Fruit fly (Drosophila melanogaster): Measurements from ENCODE around the gene CG18170.

Gene CG18170

DNA sequence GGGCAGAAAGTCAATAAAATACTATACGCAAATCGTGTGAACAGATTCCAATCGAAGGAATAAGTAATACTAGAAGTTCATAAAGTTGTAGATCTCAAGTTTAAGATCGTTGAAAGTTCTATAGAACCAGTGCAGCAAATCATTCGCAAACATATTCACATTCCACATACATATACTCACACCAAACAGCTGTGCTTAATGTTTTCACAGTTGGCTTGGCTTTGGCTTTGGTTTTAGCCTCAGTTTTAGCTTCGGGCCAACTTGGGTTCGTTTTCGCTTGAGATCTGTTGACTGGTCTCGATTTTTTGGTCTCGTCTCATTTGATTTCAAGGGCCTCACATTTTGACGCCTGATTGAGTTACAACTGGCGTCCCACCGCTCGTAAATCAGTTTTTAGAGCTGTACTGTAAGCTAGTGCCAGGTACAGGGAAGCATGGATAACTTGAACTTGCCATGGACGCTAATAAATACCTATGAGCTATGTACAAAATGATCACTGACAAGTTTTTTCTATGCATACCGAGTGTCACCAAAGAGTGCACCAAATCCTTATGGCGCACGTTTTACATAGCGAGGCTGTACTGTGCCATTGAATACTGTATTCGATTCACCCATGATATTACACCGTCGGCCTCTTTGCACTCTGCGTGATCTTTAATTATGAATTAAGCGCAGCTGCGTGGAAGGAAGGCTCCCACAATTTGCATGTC is 15.5 kb upstream of the CG18170 start (continued):
- TF ChIP-seq H15 (GFP tag; IDR thresholded peaks at IDR 0.05) (peak; percentile 85), gem (tag; optimal IDR thresholded peaks at IDR 0.05) (peak; percentile 82), dpn (GFP tag; optimal IDR thresholded peaks at IDR 0.05) (peak; percentile 89), Fer2 (tag; optimal IDR thresholded peaks at IDR 0.05) (peak; percentile 61), CG8359 (GFP tag; optimal IDR thresholded peaks at IDR 0.05; ENCODE audit: borderline replicate concordance) (peak; percentile 46), Bteb2 (GFP tag; optimal IDR thresholded peaks at IDR 0.05) (peak; percentile 64), bbx (GFP tag; IDR thresholded peaks at IDR 0.05; ENCODE audit: partially characterized antibody) (no peak), sob (GFP tag; IDR thresholded peaks at IDR 0.05) (peak; percentile 91), CG3065 (GFP tag; optimal IDR thresholded peaks at IDR 0.05) (no peak), CG15514 (GFP tag; optimal IDR thresholded peaks at IDR 0.05) (peak; percentile 70), Hmx (GFP tag; optimal IDR thresholded peaks at IDR 0.05) (no peak), CG2712 (tag; optimal IDR thresholded peaks at IDR 0.05) (peak; percentile 67), Adf1 (GFP tag; IDR thresholded peaks at IDR 0.05) (peak; percentile 57), h (optimal IDR thresholded peaks at IDR 0.05) (no peak), inv (GFP tag; IDR thresholded peaks at IDR 0.05; ENCODE audit: partially characterized antibody) (no peak), tap (tag; optimal IDR thresholded peaks at IDR 0.05) (peak; percentile 78), CG10654 (GFP tag; optimal IDR thresholded peaks at IDR 0.05) (peak; percentile 79), CG3847 (GFP tag; IDR thresholded peaks at IDR 0.05) (peak; percentile 89), Jarid2 (GFP tag; optimal IDR thresholded peaks at IDR 0.05) (peak; percentile 38), cad (GFP tag; optimal IDR thresholded peaks at IDR 0.05) (no peak), CG17568 (GFP tag; optimal IDR thresholded peaks at IDR 0.05) (no peak), tna (GFP tag; IDR thresholded peaks at IDR 0.05; ENCODE audit: partially characterized antibody) (no peak), zf30C (GFP tag; optimal IDR thresholded peaks at IDR 0.05) (no peak), stc (GFP tag; IDR thresholded peaks at IDR 0.05) (peak; percentile 80), Mes4 (GFP tag; optimal IDR thresholded peaks at IDR 0.05) (peak; percentile 32), Six4 (GFP tag; optimal IDR thresholded peaks at IDR 0.05) (peak; percentile 79), CG17802 (tag; optimal IDR thresholded peaks at IDR 0.05) (peak; percentile 56), sisA (GFP tag; IDR thresholded peaks at IDR 0.05) (peak; percentile 93), MTF-1 (GFP tag; optimal IDR thresholded peaks at IDR 0.05; ENCODE audit: borderline replicate concordance) (peak; percentile 67), CG6791 (GFP tag; IDR thresholded peaks at IDR 0.05; ENCODE audit: partially characterized antibody) (no peak), btn (GFP tag; optimal IDR thresholded peaks at IDR 0.05) (peak; percentile 53), tup (GFP tag; optimal IDR thresholded peaks at IDR 0.05) (peak; percentile 44), NC2α (GFP tag; optimal IDR thresholded peaks at IDR 0.05) (no peak), CG6683 (GFP tag; optimal IDR thresholded peaks at IDR 0.05) (peak; percentile 55), kah (GFP tag; optimal IDR thresholded peaks at IDR 0.05) (peak; percentile 64), CG10147 (GFP tag; optimal IDR thresholded peaks at IDR 0.05) (peak; percentile 62), CG12219 (GFP tag; optimal IDR thresholded peaks at IDR 0.05) (peak; percentile 76), unc-4 (GFP tag; IDR thresholded peaks at IDR 0.05; ENCODE audit: partially characterized antibody) (no peak), Taf1 (GFP tag; IDR thresholded peaks at IDR 0.05) (peak; percentile 70; the same call in 1 of the 2 replicates), lola (GFP tag; optimal IDR thresholded peaks at IDR 0.05) (peak in 1 of 3 experiments; percentile 9), CG16779 (GFP tag; IDR thresholded peaks at IDR 0.05) (peak; percentile 89), Lhr (GFP tag; optimal IDR thresholded peaks at IDR 0.05) (no peak), Usf (GFP tag; optimal IDR thresholded peaks at IDR 0.05) (peak; percentile 44), CG18764 (GFP tag; optimal IDR thresholded peaks at IDR 0.05) (peak; percentile 77), peb (GFP tag; IDR thresholded peaks at IDR 0.05) (peak; percentile 65), NFAT (GFP tag; IDR thresholded peaks at IDR 0.05) (peak; percentile 87), CG30403 (GFP tag; optimal IDR thresholded peaks at IDR 0.05) (peak; percentile 76), CG3163 (GFP tag; optimal IDR thresholded peaks at IDR 0.05) (peak; percentile 51), CG1792 (GFP tag; optimal IDR thresholded peaks at IDR 0.05) (peak; percentile 88)

All from whole organism, embryonic.